Worm (Caenorhabditis elegans): ENCODE results near the gene ZK686.5.
A peak's percentile ranks its signal among the peaks of the same experiment; 100 is the strongest.

The ZK686.5 gene

DNA sequence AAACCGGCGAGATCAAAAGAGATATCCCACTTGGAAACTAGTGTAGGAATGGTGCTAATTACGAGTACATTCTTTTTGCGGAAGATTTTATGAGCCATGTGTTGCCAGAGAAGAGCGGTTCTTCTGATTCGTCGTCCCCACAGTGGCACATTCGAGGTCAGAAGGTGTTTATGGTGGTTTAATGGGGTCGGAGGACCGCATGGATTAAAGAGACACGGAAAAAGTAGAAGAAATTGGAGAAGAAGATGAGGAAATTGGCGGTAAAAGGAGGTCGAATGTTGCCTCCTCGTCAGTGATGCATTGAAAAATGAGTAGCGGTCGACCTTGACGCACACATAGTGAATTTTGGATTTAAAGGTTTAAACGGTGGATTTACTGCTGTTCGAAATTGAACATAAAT is 33.8 kb downstream of the ZK686.5 start (continued):
- TF ChIP-seq swsn-7 (tag; optimal IDR thresholded peaks at IDR 0.05) (no peak), lsy-2 (tag; optimal IDR thresholded peaks at IDR 0.05) (peak in 1 of 2 experiments; percentile 10), ceh-63 (GFP tag; optimal IDR thresholded peaks at IDR 0.05) (no peak), nhr-90 (tag; optimal IDR thresholded peaks at IDR 0.05; ENCODE audit: poor library complexity) (no peak), ets-5 (GFP tag; IDR thresholded peaks at IDR 0.05) (no peak)

DNA sequence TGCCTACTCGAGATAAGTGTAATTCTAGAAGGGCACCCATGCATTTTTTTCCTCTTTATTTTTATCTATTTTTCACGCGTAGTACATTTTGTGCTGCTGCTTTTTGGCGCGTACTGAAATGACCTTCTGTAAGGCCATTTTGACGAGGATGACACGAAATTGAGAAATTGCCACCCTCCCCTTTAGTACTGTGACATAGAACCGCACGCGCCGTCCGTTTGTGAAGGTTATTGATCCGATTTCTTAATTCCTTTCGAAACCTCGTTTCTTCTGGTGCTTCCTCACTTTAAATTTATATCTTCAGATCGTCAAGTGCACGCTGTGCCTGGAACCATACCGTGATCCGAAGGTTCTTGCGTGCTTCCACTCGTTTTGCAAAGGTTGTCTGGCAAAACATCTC is 36.2 kb downstream of the ZK686.5 start:
- TF ChIP-seq ceh-8 (GFP tag; optimal IDR thresholded peaks at IDR 0.05) (no peak), sptf-1 (tag; optimal IDR thresholded peaks at IDR 0.05) (no peak), vab-15 (tag; optimal IDR thresholded peaks at IDR 0.05) (no peak), irx-1 (tag; optimal IDR thresholded peaks at IDR 0.05) (no peak), ama-1 (optimal IDR thresholded peaks at IDR 0.05) (no peak), lin-14 (GFP tag; optimal IDR thresholded peaks at IDR 0.05) (peak; percentile 54), ceh-63 (GFP tag; optimal IDR thresholded peaks at IDR 0.05) (no peak), efl-3 (GFP tag; optimal IDR thresholded peaks at IDR 0.05) (no peak), efl-1 (optimal IDR thresholded peaks at IDR 0.05) (no peak), efl-1 (GFP tag; optimal IDR thresholded peaks at IDR 0.05 in 1 of 2) (peak in 1 of 2 experiments; percentile 65), nhr-85 (tag) (peak; percentile 53), alr-1 (tag; optimal IDR thresholded peaks at IDR 0.05; ENCODE audit: borderline replicate concordance) (no peak), lin-35 (GFP tag; optimal IDR thresholded peaks at IDR 0.05) (no peak), snu-23 (GFP tag; optimal IDR thresholded peaks at IDR 0.05) (peak; percentile 7), lin-39 (tag; optimal IDR thresholded peaks at IDR 0.05) (no peak), lir-3 (tag; optimal IDR thresholded peaks at IDR 0.05; ENCODE audit: poor library complexity) (no peak), mdl-1 (tag; optimal IDR thresholded peaks at IDR 0.05) (no peak)

DNA sequence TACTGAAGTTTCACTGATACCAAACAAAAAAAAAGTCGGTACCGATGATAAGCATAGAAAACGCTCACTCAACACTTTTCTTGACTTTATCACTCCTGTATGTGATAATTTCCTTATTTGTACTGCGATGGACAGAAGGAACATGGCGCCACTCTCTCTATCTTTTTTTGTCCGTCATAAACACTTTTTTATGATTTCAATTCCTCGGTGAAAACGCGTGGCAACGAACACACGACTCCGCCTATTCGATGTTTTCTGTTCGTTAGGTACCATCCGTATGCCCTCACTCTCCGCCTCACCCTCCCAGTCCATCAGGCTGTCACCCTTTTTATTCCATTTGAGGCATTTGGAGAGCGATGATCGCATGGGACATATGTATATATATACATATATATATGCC is 37.0 kb downstream of the ZK686.5 start:
- no peak for TF ChIP-seq sup-37 (GFP tag; optimal IDR thresholded peaks at IDR 0.05)
- no peak for TF ChIP-seq ceh-63 (GFP tag; optimal IDR thresholded peaks at IDR 0.05)
- peak in 1 of 2 experiments; percentile 4 for TF ChIP-seq mdl-1 (tag; optimal IDR thresholded peaks at IDR 0.05)
- peak; percentile 6 for TF ChIP-seq mep-1 (tag; optimal IDR thresholded peaks at IDR 0.05)
- no peak for TF ChIP-seq fkh-8 (tag; optimal IDR thresholded peaks at IDR 0.05)
- TF ChIP-seq dpl-1 (GFP tag; optimal IDR thresholded peaks at IDR 0.05): no peak
- no peak for TF ChIP-seq pax-3 (tag; optimal IDR thresholded peaks at IDR 0.05)
- TF ChIP-seq lin-35 (GFP tag; optimal IDR thresholded peaks at IDR 0.05): no peak
- no peak for TF ChIP-seq hlh-17 (GFP tag; optimal IDR thresholded peaks at IDR 0.05; ENCODE audit: borderline replicate concordance)
- TF ChIP-seq elt-2 (tag; optimal IDR thresholded peaks at IDR 0.05): peak; percentile 36
- no peak for TF ChIP-seq efl-1 (optimal IDR thresholded peaks at IDR 0.05)
- TF ChIP-seq efl-1 (GFP tag; optimal IDR thresholded peaks at IDR 0.05 in 1 of 2): peak in 1 of 2 experiments; percentile 85
- no peak for TF ChIP-seq unc-98 (GFP tag; IDR thresholded peaks at IDR 0.05)
- TF ChIP-seq ets-5 (GFP tag; IDR thresholded peaks at IDR 0.05): no peak

- TF ChIP-seq ama-1 (optimal IDR thresholded peaks at IDR 0.05): no peak
- no peak for TF ChIP-seq hlh-4 (tag; optimal IDR thresholded peaks at IDR 0.05)
- no peak for TF ChIP-seq ceh-8 (GFP tag; optimal IDR thresholded peaks at IDR 0.05)
- peak; percentile 62 for TF ChIP-seq skn-1 (tag; optimal IDR thresholded peaks at IDR 0.05)
- peak; percentile 82 for TF ChIP-seq nhr-20 (tag; optimal IDR thresholded peaks at IDR 0.05)
- TF ChIP-seq unc-62 (GFP tag; optimal IDR thresholded peaks at IDR 0.05): no peak
- no peak for TF ChIP-seq tlp-1 (tag; optimal IDR thresholded peaks at IDR 0.05)
- peak; percentile 98 for TF ChIP-seq lin-14 (GFP tag; optimal IDR thresholded peaks at IDR 0.05)
- peak; percentile 16 for TF ChIP-seq egl-13 (tag; optimal IDR thresholded peaks at IDR 0.05)
- no peak for TF ChIP-seq grh-1 (GFP tag; IDR thresholded peaks at IDR 0.05)
- TF ChIP-seq blmp-1 (tag; optimal IDR thresholded peaks at IDR 0.05): peak; percentile 75
- TF ChIP-seq nhr-77 (tag; optimal IDR thresholded peaks at IDR 0.05): peak; percentile 79
- peak; percentile 39 for TF ChIP-seq irx-1 (tag; optimal IDR thresholded peaks at IDR 0.05)
- peak; percentile 67 for TF ChIP-seq jun-1 (tag; optimal IDR thresholded peaks at IDR 0.05)
- TF ChIP-seq dpl-1 (GFP tag; optimal IDR thresholded peaks at IDR 0.05): peak; percentile 24 to 46 (median 28)
- TF ChIP-seq F16B12.6 (tag; optimal IDR thresholded peaks at IDR 0.05): peak; percentile 6
- TF ChIP-seq nhr-12 (tag; optimal IDR thresholded peaks at IDR 0.05): no peak
- TF ChIP-seq ztf-11 (tag; optimal IDR thresholded peaks at IDR 0.05): no peak
- peak; percentile 83 for TF ChIP-seq nhr-71 (tag; optimal IDR thresholded peaks at IDR 0.05)
- no peak for TF ChIP-seq ceh-88 (GFP tag; IDR thresholded peaks at IDR 0.05)
- no peak for TF ChIP-seq efl-3 (GFP tag; optimal IDR thresholded peaks at IDR 0.05)
- no peak for TF ChIP-seq unc-98 (GFP tag; IDR thresholded peaks at IDR 0.05)
- peak; percentile 60 for TF ChIP-seq lin-13 (GFP tag; optimal IDR thresholded peaks at IDR 0.05)
- TF ChIP-seq xbp-1 (tag; optimal IDR thresholded peaks at IDR 0.05): peak; percentile 30
- peak; percentile 28 to 33 for TF ChIP-seq lin-35 (GFP tag; optimal IDR thresholded peaks at IDR 0.05)
- no peak for TF ChIP-seq hlh-17 (GFP tag; optimal IDR thresholded peaks at IDR 0.05; ENCODE audit: borderline replicate concordance)
Observed at ce11 chrIII:7729534-7730061, 37.7 kb downstream of the ZK686.5 start, which contains the start of gene ZK112.4. ZK112.4 (minus strand) TSS chrIII:7730011.
